Fruit fly (Drosophila melanogaster): ENCODE results near the gene CG42393.
A peak's percentile ranks its signal among the peaks of the same experiment; 100 is the strongest.

Gene CG42393

dm6 chr3L:18013186-18013921, 29.2 kb upstream of the CG42393 start:
- TF ChIP-seq gl (tag; optimal IDR thresholded peaks at IDR 0.05) (peak; percentile 25), CG17806 (tag; optimal IDR thresholded peaks at IDR 0.05) (no peak), rn (GFP tag; IDR thresholded peaks at IDR 0.05) (no peak), CG8301 (tag; optimal IDR thresholded peaks at IDR 0.05) (no peak), Ets98B (GFP tag; IDR thresholded peaks at IDR 0.05) (peak; percentile 28; the same call in 1 of the 2 replicates), Snoo (tag; optimal IDR thresholded peaks at IDR 0.05) (peak; percentile 53), CG13204 (GFP tag; optimal IDR thresholded peaks at IDR 0.05) (peak; percentile 44), CG10348 (GFP tag; IDR thresholded peaks at IDR 0.05) (no peak), fd96Ca (GFP tag; IDR thresholded peaks at IDR 0.05) (peak; percentile 49; the same call in 1 of the 3 replicates), EcR (GFP tag; optimal IDR thresholded peaks at IDR 0.05) (peak; percentile 100), CG14655 (GFP tag; optimal IDR thresholded peaks at IDR 0.05) (no peak), CG4496 (GFP tag; IDR thresholded peaks at IDR 0.05) (no peak), CG9948 (tag; optimal IDR thresholded peaks at IDR 0.05) (no peak), D1 (tag; optimal IDR thresholded peaks at IDR 0.05) (no peak), Pif1B (GFP tag; optimal IDR thresholded peaks at IDR 0.05) (peak; percentile 25), CG34367 (tag; optimal IDR thresholded peaks at IDR 0.05) (peak; percentile 44), CG15710 (tag; optimal IDR thresholded peaks at IDR 0.05) (no peak), CG12605 (GFP tag; IDR thresholded peaks at IDR 0.05) (peak; percentile 58; the same call in 1 of the 2 replicates), CG8159 (tag; optimal IDR thresholded peaks at IDR 0.05) (no peak), Pif1A (GFP tag; optimal IDR thresholded peaks at IDR 0.05) (no peak), CG32121 (GFP tag; IDR thresholded peaks at IDR 0.05) (no peak)

- TF ChIP-seq fd96Ca (GFP tag; IDR thresholded peaks at IDR 0.05), result no peak
- peak; percentile 22 for TF ChIP-seq Snoo (tag; optimal IDR thresholded peaks at IDR 0.05)
- TF ChIP-seq CG8301 (tag; optimal IDR thresholded peaks at IDR 0.05), result no peak
- TF ChIP-seq CG32121 (GFP tag; IDR thresholded peaks at IDR 0.05), result no peak
- peak; percentile 47 for TF ChIP-seq EcR (GFP tag; optimal IDR thresholded peaks at IDR 0.05)
- TF ChIP-seq CG9948 (tag; optimal IDR thresholded peaks at IDR 0.05), result no peak
- TF ChIP-seq CG4496 (GFP tag; IDR thresholded peaks at IDR 0.05), result no peak
These were observed 28.2 kb upstream of the CG42393 start for dm6 chr3L:18014290-18014689.

- no peak for TF ChIP-seq CG34367 (tag; optimal IDR thresholded peaks at IDR 0.05)
- no peak for TF ChIP-seq fd96Ca (GFP tag; IDR thresholded peaks at IDR 0.05)
- TF ChIP-seq gl (tag; optimal IDR thresholded peaks at IDR 0.05), result no peak
- no peak for TF ChIP-seq CG15710 (tag; optimal IDR thresholded peaks at IDR 0.05)
- TF ChIP-seq CG4496 (GFP tag; IDR thresholded peaks at IDR 0.05), result no peak
- no peak for TF ChIP-seq Pif1B (GFP tag; optimal IDR thresholded peaks at IDR 0.05)
- no peak for TF ChIP-seq CG9948 (tag; optimal IDR thresholded peaks at IDR 0.05)
- TF ChIP-seq CG17806 (tag; optimal IDR thresholded peaks at IDR 0.05), result no peak
- TF ChIP-seq CG14655 (GFP tag; optimal IDR thresholded peaks at IDR 0.05), result no peak
- no peak for TF ChIP-seq EcR (GFP tag; optimal IDR thresholded peaks at IDR 0.05)
- no peak for TF ChIP-seq Pif1A (GFP tag; optimal IDR thresholded peaks at IDR 0.05)
- no peak for TF ChIP-seq CG8301 (tag; optimal IDR thresholded peaks at IDR 0.05)
- TF ChIP-seq Snoo (tag; optimal IDR thresholded peaks at IDR 0.05), result no peak
- TF ChIP-seq rn (GFP tag; IDR thresholded peaks at IDR 0.05), result no peak
- TF ChIP-seq D1 (tag; optimal IDR thresholded peaks at IDR 0.05), result no peak
- no peak for TF ChIP-seq Ets98B (GFP tag; IDR thresholded peaks at IDR 0.05)
- TF ChIP-seq CG10348 (GFP tag; IDR thresholded peaks at IDR 0.05), result no peak
- TF ChIP-seq CG13204 (GFP tag; optimal IDR thresholded peaks at IDR 0.05), result no peak
These were observed 27.2 kb upstream of the CG42393 start for dm6 chr3L:18015171-18015944.

dm6 chr3L:18016105-18016842, 26.3 kb upstream of the CG42393 start:
- TF ChIP-seq CG15710 (tag; optimal IDR thresholded peaks at IDR 0.05) (no peak), CG4496 (GFP tag; IDR thresholded peaks at IDR 0.05) (no peak), CG32121 (GFP tag; IDR thresholded peaks at IDR 0.05) (no peak), CG34367 (tag; optimal IDR thresholded peaks at IDR 0.05) (no peak), CG8301 (tag; optimal IDR thresholded peaks at IDR 0.05) (no peak), fd96Ca (GFP tag; IDR thresholded peaks at IDR 0.05) (no peak), CG12605 (GFP tag; IDR thresholded peaks at IDR 0.05) (peak; percentile 35; the same call in 1 of the 2 replicates), Pif1A (GFP tag; optimal IDR thresholded peaks at IDR 0.05) (peak; percentile 23), CG10348 (GFP tag; IDR thresholded peaks at IDR 0.05) (no peak), EcR (GFP tag; optimal IDR thresholded peaks at IDR 0.05) (peak; percentile 98), Ets98B (GFP tag; IDR thresholded peaks at IDR 0.05) (no peak), CG17806 (tag; optimal IDR thresholded peaks at IDR 0.05) (no peak), CG9948 (tag; optimal IDR thresholded peaks at IDR 0.05) (no peak), rn (GFP tag; IDR thresholded peaks at IDR 0.05) (no peak), CG13204 (GFP tag; optimal IDR thresholded peaks at IDR 0.05) (peak; percentile 17), CG8159 (tag; optimal IDR thresholded peaks at IDR 0.05) (no peak), CG14655 (GFP tag; optimal IDR thresholded peaks at IDR 0.05) (no peak), D1 (tag; optimal IDR thresholded peaks at IDR 0.05) (no peak), Pif1B (GFP tag; optimal IDR thresholded peaks at IDR 0.05) (no peak), Snoo (tag; optimal IDR thresholded peaks at IDR 0.05) (no peak), gl (tag; optimal IDR thresholded peaks at IDR 0.05) (peak; percentile 39)

Measured in whole organism, pupa.